Worm (Caenorhabditis elegans): ENCODE results near the gene dhs-22.

- no peak for TF ChIP-seq him-1 (tag; optimal IDR thresholded peaks at IDR 0.05)
- TF ChIP-seq W03F9.2 (tag; optimal IDR thresholded peaks at IDR 0.05) = no peak
- TF ChIP-seq dao-5 (tag; optimal IDR thresholded peaks at IDR 0.05) = no peak
Observed at ce11 chrV:14438099-14438739, 17.0 kb upstream of the dhs-22 start.

Measured in whole organism, L4/young adult.